Worm (Caenorhabditis elegans) whole organism, L1 larva: Measurements from ENCODE around the gene srh-136.

ENCODE experiments used
- C16A3.4 ChIP-seq: fragments of 150-350 bp; optimal IDR thresholded peaks from 2 replicates; lab custom pipeline; 2014; ENCODE audit warnings: missing biosample characterization, missing genetic modification characterization
- ceh-63 ChIP-seq: fragments of 200-800 bp; sonication (Bioruptor generic); optimal IDR thresholded peaks from 2 replicates; lab custom pipeline; 2018; ENCODE audit warnings: mild to moderate bottlenecking, missing genetic modification characterization, missing compliant biosample characterization
- fkh-10 ChIP-seq: sonication (generic microtip); optimal IDR thresholded peaks from 2 replicates; lab custom pipeline; 2017; ENCODE audit warnings: missing biosample characterization, missing genetic modification reagents, missing genetic modification characterization
- lsy-2 ChIP-seq, 2 experiments: fragments of 150-350 bp; optimal IDR thresholded peaks; 2 replicates each; lab custom pipeline; 2014; ENCODE audit warnings: missing biosample characterization in 2 of 2, missing genetic modification characterization in 2 of 2
- nhr-85 ChIP-seq: sonication (generic microtip); peaks from one replicate; lab custom pipeline; 2016; ENCODE audit warnings: missing genetic modification characterization, inconsistent platforms, missing compliant biosample characterization
- pqm-1 ChIP-seq: sonication (generic microtip); optimal IDR thresholded peaks from 3 replicates; lab custom pipeline; 2017; ENCODE audit warnings: missing biosample characterization, missing genetic modification characterization
- unc-130 ChIP-seq: fragments of 150-350 bp; optimal IDR thresholded peaks from 2 replicates; lab custom pipeline; 2017; ENCODE audit warnings: missing biosample characterization, missing genetic modification characterization, inconsistent platforms

DNA sequence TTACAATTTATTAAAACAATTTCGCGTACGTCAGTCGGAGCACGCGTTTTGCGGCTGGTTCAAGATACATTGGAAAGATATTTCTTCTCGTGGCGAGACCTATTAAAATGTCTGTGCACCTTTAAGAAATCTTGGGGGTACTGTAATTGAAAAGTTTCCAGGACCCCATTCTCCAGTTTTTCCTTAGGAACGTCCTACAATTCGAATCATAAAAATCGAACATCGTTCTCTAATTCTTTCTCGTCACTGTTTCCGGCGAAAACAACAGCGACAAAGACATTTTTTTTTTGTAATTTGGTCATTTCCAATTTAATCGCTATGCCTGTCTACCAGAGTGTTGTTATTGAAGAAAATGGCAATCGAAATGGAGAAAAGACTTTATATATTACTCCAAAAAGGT, 39.3 kb upstream of the srh-136 start, which contains the start of gene Y32B12B.1:
- TF ChIP-seq unc-130 (tag; lab: Kevin White, UChicago) (no peak), fkh-10 (GFP tag; lab: Kevin White, UChicago) (no peak), ceh-63 (GFP tag; lab: Kevin White, UChicago) (no peak), pqm-1 (no peak), lsy-2 (tag; optimal IDR thresholded peaks at IDR 0.05; lab: Kevin White, UChicago) (no peak), C16A3.4 (no peak), nhr-85 (no peak)
